Fruit fly (Drosophila melanogaster) whole organism, embryonic: ENCODE results near the gene Ndae1.
A peak's percentile ranks its signal among the peaks of the same experiment; 100 is the strongest.

ENCODE experiments used
- CG10274 ChIP-seq: fragments of 200-800 bp; sonication (Bioruptor generic); optimal IDR thresholded peaks from 3 replicates; lab custom pipeline; 2017; ENCODE audit warnings: missing biosample characterization, mild to moderate bottlenecking, missing genetic modification characterization
- CG11504 ChIP-seq: fragments of 200-800 bp; sonication (Bioruptor generic); optimal IDR thresholded peaks from 3 replicates; lab custom pipeline; 2019; ENCODE audit warnings: missing biosample characterization, mild to moderate bottlenecking, missing genetic modification characterization, moderate library complexity
- CG12236 ChIP-seq: fragments of 200-800 bp; sonication (Bioruptor generic); optimal IDR thresholded peaks from 2 replicates; lab custom pipeline; 2016; ENCODE audit warnings: missing biosample characterization, missing genetic modification characterization
- CG1233 ChIP-seq: fragments of 200-800 bp; sonication (Bioruptor generic); optimal IDR thresholded peaks from 4 replicates; lab custom pipeline; 2018; ENCODE audit warnings: missing biosample characterization, mild to moderate bottlenecking, missing genetic modification characterization
- CG12769 ChIP-seq: fragments of 200-800 bp; sonication (Bioruptor generic); optimal IDR thresholded peaks from 2 replicates; lab custom pipeline; 2019; ENCODE audit warnings: missing biosample characterization, mild to moderate bottlenecking, missing genetic modification characterization, moderate library complexity
- CG13624 ChIP-seq: fragments of 200-800 bp; sonication (Bioruptor generic); optimal IDR thresholded peaks from 2 replicates; lab custom pipeline; 2016; ENCODE audit warnings: missing biosample characterization, missing genetic modification characterization
- CG13775 ChIP-seq: fragments of 200-800 bp; sonication (Bioruptor generic); optimal IDR thresholded peaks from 3 replicates; lab custom pipeline; 2017; ENCODE audit warnings: missing biosample characterization, mild to moderate bottlenecking, missing genetic modification characterization
- CG17186 ChIP-seq: fragments of 200-800 bp; sonication (Bioruptor generic); optimal IDR thresholded peaks from 3 replicates; lab custom pipeline; 2017; ENCODE audit warnings: missing biosample characterization, missing genetic modification reagents, missing genetic modification characterization
- CG17328 ChIP-seq: fragments of 200-800 bp; sonication (Bioruptor generic); IDR thresholded peaks from 2 replicates; pipeline ENCODE4 v1.3.6; 2022; ENCODE audit warnings: missing biosample characterization, missing genetic modification characterization
- CG18262 ChIP-seq: fragments of 200-800 bp; optimal IDR thresholded peaks from 3 replicates; lab custom pipeline; 2019; ENCODE audit warnings: missing biosample characterization, mild to moderate bottlenecking, missing genetic modification characterization, moderate library complexity
- CG18476 ChIP-seq: fragments of 200-800 bp; sonication (Bioruptor generic); optimal IDR thresholded peaks from 2 replicates; lab custom pipeline; 2016; ENCODE audit warnings: missing biosample characterization, mild to moderate bottlenecking, missing genetic modification characterization
- CG2202 ChIP-seq: fragments of 200-800 bp; sonication (Bioruptor generic); optimal IDR thresholded peaks from 2 replicates; lab custom pipeline; 2018; ENCODE audit warnings: missing biosample characterization, mild to moderate bottlenecking, missing genetic modification characterization
- CG3065 ChIP-seq: fragments of 200-800 bp; sonication (Bioruptor generic); optimal IDR thresholded peaks from 2 replicates; lab custom pipeline; 2016; ENCODE audit warnings: missing biosample characterization, missing genetic modification characterization
- CG32772 ChIP-seq: fragments of 200-800 bp; sonication (Bioruptor generic); IDR thresholded peaks from 2 replicates; pipeline ENCODE4 v1.3.6; 2022; ENCODE audit warnings: missing biosample characterization, missing genetic modification characterization
- CG3726 ChIP-seq: fragments of 200-800 bp; sonication (Bioruptor generic); IDR thresholded peaks from 3 replicates; pipeline ENCODE4, ENCODE4 v1.3.6; 2022; ENCODE audit warnings: missing biosample characterization, missing genetic modification characterization
- CG6854 ChIP-seq: fragments of 200-800 bp; sonication (Bioruptor generic); optimal IDR thresholded peaks from 3 replicates; lab custom pipeline; 2017; ENCODE audit warnings: missing biosample characterization, mild to moderate bottlenecking, missing genetic modification characterization
- CG7928 ChIP-seq: fragments of 200-800 bp; sonication (Bioruptor generic); optimal IDR thresholded peaks from 2 replicates; lab custom pipeline; 2017; ENCODE audit warnings: missing biosample characterization, mild to moderate bottlenecking, missing genetic modification characterization
- CG8359 ChIP-seq: fragments of 200-800 bp; sonication (Bioruptor generic); optimal IDR thresholded peaks from 2 replicates; lab custom pipeline; 2017; ENCODE audit warnings: missing biosample characterization, mild to moderate bottlenecking, missing genetic modification characterization, borderline replicate concordance
- CG9876 ChIP-seq: fragments of 200-800 bp; sonication (Bioruptor generic); optimal IDR thresholded peaks from 2 replicates; lab custom pipeline; 2016; ENCODE audit warnings: missing biosample characterization, missing genetic modification characterization
- Chrac-16 ChIP-seq: fragments of 200-800 bp; sonication (Bioruptor generic); optimal IDR thresholded peaks from 3 replicates; lab custom pipeline; 2016; ENCODE audit warnings: missing biosample characterization, missing genetic modification characterization
- CrebB ChIP-seq: fragments of 200-800 bp; sonication (Bioruptor generic); optimal IDR thresholded peaks from 3 replicates; lab custom pipeline; 2018; ENCODE audit warnings: missing biosample characterization, mild to moderate bottlenecking, missing genetic modification characterization
- Dref ChIP-seq: fragments of 200-800 bp; sonication (Bioruptor generic); IDR thresholded peaks from 2 replicates; pipeline ENCODE4 v1.3.6; 2022; ENCODE audit warnings: missing biosample characterization, missing genetic modification characterization
- Ets65A ChIP-seq: fragments of 200-800 bp; sonication (Bioruptor generic); peaks from one replicate; lab custom pipeline; 2016; ENCODE audit warnings: missing biosample characterization, missing genetic modification characterization
- Fer1 ChIP-seq: fragments of 200-800 bp; sonication (Bioruptor generic); optimal IDR thresholded peaks from 2 replicates; lab custom pipeline; 2017; ENCODE audit warnings: missing biosample characterization, mild to moderate bottlenecking, missing genetic modification characterization
- Fer2 ChIP-seq: fragments of 200-800 bp; sonication (Bioruptor generic); optimal IDR thresholded peaks from 2 replicates; lab custom pipeline; 2018; ENCODE audit warnings: missing biosample characterization, mild to moderate bottlenecking, missing genetic modification characterization, moderate library complexity
- GATAe ChIP-seq: fragments of 200-800 bp; sonication (Bioruptor generic); conservative IDR thresholded peaks from 2 replicates; pipeline ENCODE4 v1.3.6; 2022; ENCODE audit warnings: missing biosample characterization, missing genetic modification characterization
- Gsc ChIP-seq: fragments of 200-800 bp; sonication (Bioruptor generic); IDR thresholded peaks from 2 replicates; pipeline ENCODE4 v1.3.6; 2022; ENCODE audit warnings: missing biosample characterization, missing genetic modification characterization
- MTF-1 ChIP-seq: fragments of 200-800 bp; sonication (Bioruptor generic); optimal IDR thresholded peaks from 2 replicates; lab custom pipeline; 2018; ENCODE audit warnings: missing biosample characterization, mild to moderate bottlenecking, missing genetic modification characterization, borderline replicate concordance
- NFAT ChIP-seq: fragments of 200-800 bp; sonication (Bioruptor generic); IDR thresholded peaks from 2 replicates; pipeline ENCODE4 v1.3.6; 2022; ENCODE audit warnings: missing biosample characterization, missing genetic modification characterization
- Sox100B ChIP-seq: fragments of 200-800 bp; sonication (Bioruptor generic); optimal IDR thresholded peaks from 3 replicates; lab custom pipeline; 2018; ENCODE audit warnings: missing biosample characterization, mild to moderate bottlenecking, missing genetic modification characterization
- Trl ChIP-seq, 3 experiments: fragments of >200 bp in 2 of 3; fragments of 200-800 bp in 1 of 3; sonication (Bioruptor generic) in 1 of 3; optimal IDR thresholded peaks; 2 replicates in 1 of 3; 3 replicates in 2 of 3; lab custom pipeline; 2016 to 2017; ENCODE audit warnings: missing biosample characterization in 1 of 3, missing genetic modification characterization in 1 of 3
- ac ChIP-seq: fragments of 200-800 bp; sonication (Bioruptor generic); optimal IDR thresholded peaks from 3 replicates; lab custom pipeline; 2017; ENCODE audit warnings: missing biosample characterization, mild to moderate bottlenecking, missing genetic modification characterization
- az2 ChIP-seq: fragments of 200-800 bp; sonication (Bioruptor generic); optimal IDR thresholded peaks from 3 replicates; lab custom pipeline; 2016; ENCODE audit warnings: missing biosample characterization, missing genetic modification characterization
- bsh ChIP-seq, 2 experiments: fragments of 200-800 bp; sonication (Bioruptor generic); optimal IDR thresholded peaks; 2 replicates each; lab custom pipeline; 2017 to 2018; ENCODE audit warnings: mild to moderate bottlenecking in 2 of 2, missing biosample characterization in 2 of 2, missing genetic modification characterization in 2 of 2, moderate library complexity in 1 of 2
- cas ChIP-seq: fragments of 200-800 bp; sonication (Bioruptor generic); IDR thresholded peaks from 2 replicates; pipeline ENCODE4 v1.3.6; 2022; ENCODE audit warnings: missing biosample characterization, missing genetic modification characterization
- chif ChIP-seq, 2 experiments: fragments of 200-800 bp; sonication (Bioruptor generic); optimal IDR thresholded peaks; 3 replicates each; lab custom pipeline; 2016; ENCODE audit warnings: missing biosample characterization in 2 of 2, missing genetic modification characterization in 2 of 2
- corto ChIP-seq: fragments of 200-800 bp; sonication (Bioruptor generic); optimal IDR thresholded peaks from 2 replicates; lab custom pipeline; 2016; ENCODE audit warnings: missing biosample characterization, mild to moderate bottlenecking, missing genetic modification characterization, moderate library complexity
- crp ChIP-seq, 2 experiments: fragments of 200-800 bp; sonication (Bioruptor generic); optimal IDR thresholded peaks; 2 replicates in 1 of 2; 3 replicates in 1 of 2; lab custom pipeline; 2017; ENCODE audit warnings: missing biosample characterization in 2 of 2, missing genetic modification characterization in 2 of 2, mild to moderate bottlenecking in 1 of 2, moderate library complexity in 1 of 2
- eyg ChIP-seq: fragments of 200-800 bp; sonication (Bioruptor generic); optimal IDR thresholded peaks from 3 replicates; lab custom pipeline; 2016; ENCODE audit warnings: missing biosample characterization, missing genetic modification characterization
- ken ChIP-seq: fragments of 200-800 bp; sonication (Bioruptor generic); IDR thresholded peaks from 3 replicates; pipeline ENCODE4 v1.3.6; 2022; ENCODE audit warnings: missing biosample characterization, missing genetic modification characterization
- mld ChIP-seq: fragments of 200-800 bp; sonication (Bioruptor generic); IDR thresholded peaks from 3 replicates; pipeline ENCODE4 v1.3.6; 2022; ENCODE audit warnings: missing biosample characterization, missing genetic modification characterization; ENCODE audit not compliant: partially characterized antibody
- p53 ChIP-seq: fragments of 200-800 bp; sonication (Bioruptor generic); optimal IDR thresholded peaks from 2 replicates; lab custom pipeline; 2016; ENCODE audit warnings: missing biosample characterization, missing genetic modification characterization
- pzg ChIP-seq: fragments of 200-800 bp; sonication (Bioruptor generic); optimal IDR thresholded peaks from 3 replicates; lab custom pipeline; 2018; ENCODE audit warnings: missing biosample characterization, mild to moderate bottlenecking, missing genetic modification characterization, moderate library complexity
- sens ChIP-seq: fragments of 200-800 bp; sonication (Bioruptor generic); peaks from one replicate; lab custom pipeline; 2016; ENCODE audit warnings: missing biosample characterization, missing genetic modification characterization
- sisA ChIP-seq: fragments of 200-800 bp; sonication (Bioruptor generic); IDR thresholded peaks from 2 replicates; pipeline ENCODE4 v1.3.6; 2022; ENCODE audit warnings: missing biosample characterization, missing genetic modification characterization
- slp2 ChIP-seq: fragments of 200-800 bp; sonication (Bioruptor generic); optimal IDR thresholded peaks from 2 replicates; lab custom pipeline; 2016; ENCODE audit warnings: missing biosample characterization, missing genetic modification characterization
- stwl ChIP-seq: fragments of 200-800 bp; sonication (Bioruptor generic); optimal IDR thresholded peaks from 3 replicates; lab custom pipeline; 2018; ENCODE audit warnings: missing biosample characterization, mild to moderate bottlenecking, missing genetic modification characterization, moderate library complexity
- tgo ChIP-seq: fragments of 200-800 bp; sonication (Bioruptor generic); IDR thresholded peaks from 3 replicates; pipeline ENCODE4 v1.3.6; 2022; ENCODE audit warnings: missing biosample characterization, missing genetic modification characterization
- tx ChIP-seq: fragments of 200-800 bp; sonication (Bioruptor generic); optimal IDR thresholded peaks from 2 replicates; lab custom pipeline; 2016; ENCODE audit warnings: missing biosample characterization, missing genetic modification characterization
- wdn ChIP-seq: fragments of 200-800 bp; sonication (Bioruptor generic); IDR thresholded peaks from 2 replicates; pipeline ENCODE4 v1.3.6; 2022; ENCODE audit warnings: missing biosample characterization, missing genetic modification characterization
- zfh2 ChIP-seq: fragments of 200-800 bp; sonication (Bioruptor generic); optimal IDR thresholded peaks from 2 replicates; lab custom pipeline; 2016; ENCODE audit warnings: missing biosample characterization, missing genetic modification characterization

The Ndae1 gene

DNA sequence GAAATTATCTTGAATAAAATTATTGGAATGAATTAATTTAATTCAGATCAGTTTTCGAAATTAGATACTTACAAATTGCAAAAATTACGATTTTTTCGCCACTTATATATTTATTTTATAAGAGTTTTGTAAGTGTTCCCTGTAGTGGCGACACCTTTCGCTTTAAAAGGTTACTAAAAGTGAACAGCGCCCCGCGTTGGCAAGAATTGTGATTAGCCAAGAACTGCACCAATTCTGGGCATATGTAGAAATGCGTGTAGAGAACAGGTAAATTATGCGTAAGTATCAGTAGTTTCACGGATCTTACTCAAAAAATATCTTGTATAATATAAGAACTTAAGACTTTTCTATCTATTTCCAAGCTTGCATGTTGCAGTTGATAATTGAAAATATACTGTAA is 32.3 kb upstream of the Ndae1 start:
- TF ChIP-seq ken (GFP tag; lab: Robert Waterston, UW): peak; percentile 63
- TF ChIP-seq zfh2: peak; percentile 18
- peak; percentile 10 for TF ChIP-seq pzg (GFP tag; lab: Kevin White, UChicago)
- no peak for TF ChIP-seq Dref (GFP tag; lab: Robert Waterston, UW)
- no peak; the same call in 1 of the 2 replicates for TF ChIP-seq Gsc (GFP tag; lab: Robert Waterston, UW)
- peak; percentile 99 for TF ChIP-seq Ets65A (GFP tag; lab: Kevin White, UChicago)
- TF ChIP-seq slp2 (GFP tag; lab: Kevin White, UChicago): peak; percentile 46
- TF ChIP-seq CG8359: no peak
- TF ChIP-seq CG12769 (tag; lab: Kevin White, UChicago): peak; percentile 59
- peak; percentile 8 to 80 for TF ChIP-seq chif (GFP tag; optimal IDR thresholded peaks at IDR 0.05; lab: Kevin White, UChicago)
- TF ChIP-seq Fer2 (tag; lab: Kevin White, UChicago): peak; percentile 5
- peak; percentile 39 for TF ChIP-seq CG13624 (GFP tag; lab: Kevin White, UChicago)
- TF ChIP-seq CG18262 (tag; lab: Kevin White, UChicago): peak; percentile 43
- no peak for TF ChIP-seq MTF-1 (GFP tag; lab: Kevin White, UChicago)
- no peak for TF ChIP-seq CG12236 (GFP tag; lab: Kevin White, UChicago)
- no peak for TF ChIP-seq ac (GFP tag; lab: Kevin White, UChicago)
- TF ChIP-seq CG13775 (GFP tag; lab: Kevin White, UChicago): peak; percentile 16
- TF ChIP-seq CG17328 (GFP tag; lab: Robert Waterston, UW): no peak
- no peak for TF ChIP-seq tx (GFP tag; lab: Kevin White, UChicago)
- TF ChIP-seq NFAT (GFP tag; lab: Robert Waterston, UW): peak; percentile 78; the same call in 1 of the 2 replicates
- peak; percentile 61 for TF ChIP-seq p53 (GFP tag; lab: Kevin White, UChicago)
- TF ChIP-seq CG2202 (tag; lab: Kevin White, UChicago): no peak
- TF ChIP-seq CrebB (tag; lab: Kevin White, UChicago): no peak
- TF ChIP-seq CG18476 (GFP tag; lab: Kevin White, UChicago): no peak
- TF ChIP-seq crp (GFP tag; optimal IDR thresholded peaks at IDR 0.05; lab: Kevin White, UChicago): no peak
- no peak for TF ChIP-seq CG17186 (GFP tag; lab: Kevin White, UChicago)
- TF ChIP-seq CG10274: no peak
- TF ChIP-seq CG32772 (GFP tag; lab: Robert Waterston, UW): peak; percentile 82
- peak; percentile 12 for TF ChIP-seq CG3065 (GFP tag; lab: Kevin White, UChicago)
- no peak for TF ChIP-seq mld (GFP tag; lab: Robert Waterston, UW)
- TF ChIP-seq bsh (GFP tag; optimal IDR thresholded peaks at IDR 0.05; lab: Kevin White, UChicago): peak in 1 of 2 experiments; percentile 47
- peak; percentile 62 for TF ChIP-seq Chrac-16 (GFP tag; lab: Kevin White, UChicago)
- no peak for TF ChIP-seq wdn
- peak; percentile 18 for TF ChIP-seq Fer1 (GFP tag; lab: Kevin White, UChicago)
- TF ChIP-seq CG9876: peak; percentile 63
- TF ChIP-seq GATAe (GFP tag; lab: Robert Waterston, UW): no peak
- no peak for TF ChIP-seq CG3726 (GFP tag; lab: Robert Waterston, UW)
- no peak for TF ChIP-seq corto (GFP tag; lab: Kevin White, UChicago)
- TF ChIP-seq CG11504 (tag; lab: Kevin White, UChicago): peak; percentile 86
- peak; percentile 57 for TF ChIP-seq tgo (GFP tag; lab: Robert Waterston, UW)
- no peak for TF ChIP-seq CG7928
- TF ChIP-seq stwl: peak; percentile 65
- TF ChIP-seq Trl (optimal IDR thresholded peaks at IDR 0.05; lab: Kevin White, UChicago): no peak
- peak; percentile 65 for TF ChIP-seq Trl (GFP tag; optimal IDR thresholded peaks at IDR 0.05; lab: Kevin White, UChicago)
- no peak for TF ChIP-seq Sox100B
- TF ChIP-seq eyg: no peak
- peak; percentile 69 for TF ChIP-seq sisA (GFP tag; lab: Robert Waterston, UW)
- TF ChIP-seq cas (GFP tag; lab: Robert Waterston, UW): 0 out of 2 replicates have a peak, but pooled peaks have one; percentile 16
- TF ChIP-seq az2: peak; percentile 59
- peak; percentile 62 for TF ChIP-seq sens (GFP tag; lab: Kevin White, UChicago)
- TF ChIP-seq CG1233: no peak
- TF ChIP-seq CG6854 (GFP tag; lab: Kevin White, UChicago): no peak
